Worm (Caenorhabditis elegans) whole organism, L4 larva: Measurements from ENCODE around the gene gst-1.
A peak's percentile ranks its signal among the peaks of the same experiment; 100 is the strongest.

Experiments used
- D1046.2 ChIP-seq: fragments of 200-800 bp; sonication (Bioruptor generic); IDR thresholded peaks from 2 replicates; pipeline ENCODE4 v1.3.6; 2022; ENCODE audit warnings: missing genetic modification characterization, missing compliant biosample characterization
- R02D3.7 ChIP-seq: fragments of 150-350 bp; sonication (generic microtip); optimal IDR thresholded peaks from 3 replicates; lab custom pipeline; 2014; ENCODE audit warnings: missing biosample characterization, missing genetic modification characterization
- T20F7.1 ChIP-seq: fragments of 200-800 bp; sonication (Bioruptor generic); optimal IDR thresholded peaks from 2 replicates; lab custom pipeline; 2018; ENCODE audit warnings: mild to moderate bottlenecking, missing genetic modification characterization, missing compliant biosample characterization
- T26A8.4 ChIP-seq: fragments of 200-800 bp; sonication (Bioruptor generic); IDR thresholded peaks from 2 replicates; pipeline ENCODE4 v1.3.6; 2022; ENCODE audit warnings: missing genetic modification characterization, missing compliant biosample characterization
- ZK337.2 ChIP-seq: fragments of 200-800 bp; sonication (Bioruptor generic); IDR thresholded peaks from 2 replicates; pipeline ENCODE4 v1.3.6; 2022; ENCODE audit warnings: missing genetic modification reagents, missing genetic modification characterization, missing compliant biosample characterization
- aha-1 ChIP-seq: fragments of 150-350 bp; peaks from one replicate; lab custom pipeline; 2014; ENCODE audit warnings: missing biosample characterization, missing genetic modification characterization
- aly-2 ChIP-seq: sonication (generic microtip); optimal IDR thresholded peaks from 2 replicates; lab custom pipeline; 2018; ENCODE audit warnings: missing biosample characterization, missing genetic modification characterization
- arid-1 ChIP-seq: fragments of 200-800 bp; sonication (Bioruptor generic); conservative IDR thresholded peaks from 2 replicates; pipeline ENCODE4 v1.3.6; 2022; ENCODE audit warnings: missing genetic modification reagents, missing genetic modification characterization, missing compliant biosample characterization
- ceh-62 ChIP-seq: sonication (generic microtip); optimal IDR thresholded peaks from 2 replicates; lab custom pipeline; 2017; ENCODE audit warnings: missing biosample characterization, missing genetic modification characterization
- ctbp-1 ChIP-seq: fragments of 200-800 bp; sonication (Bioruptor generic); IDR thresholded peaks from 2 replicates; pipeline ENCODE4 v1.3.6; 2022; ENCODE audit warnings: missing genetic modification reagents, missing genetic modification characterization, missing compliant biosample characterization
- daf-12 ChIP-seq: fragments of 150-350 bp; optimal IDR thresholded peaks from 2 replicates; lab custom pipeline; 2014; ENCODE audit warnings: missing biosample characterization, missing genetic modification reagents, missing genetic modification characterization
- daf-16 ChIP-seq, 3 experiments: sonication (generic microtip); optimal IDR thresholded peaks; 2 replicates each; lab custom pipeline; 2016 to 2017; ENCODE audit warnings: missing genetic modification characterization in 3 of 3, missing genetic modification reagents in 3 of 3, mild to moderate bottlenecking in 2 of 3, missing compliant biosample characterization in 2 of 3, missing biosample characterization in 1 of 3, moderate library complexity in 1 of 3
- daf-8 ChIP-seq: fragments of 200-800 bp; sonication (Bioruptor generic); IDR thresholded peaks from 2 replicates; pipeline ENCODE4 v1.3.6; 2022; ENCODE audit warnings: missing genetic modification characterization, missing compliant biosample characterization
- dmd-8 ChIP-seq: fragments of 200-800 bp; sonication (Bioruptor generic); IDR thresholded peaks from 2 replicates; pipeline ENCODE4 v1.3.6; 2022; ENCODE audit warnings: missing genetic modification characterization, missing compliant biosample characterization
- dmd-9 ChIP-seq: fragments of 200-800 bp; sonication (Bioruptor generic); IDR thresholded peaks from 2 replicates; pipeline ENCODE4 v1.3.6; 2022; ENCODE audit warnings: missing genetic modification reagents, missing genetic modification characterization, missing compliant biosample characterization
- dpl-1 ChIP-seq: fragments of 150-350 bp; optimal IDR thresholded peaks from 2 replicates; lab custom pipeline; 2014; ENCODE audit warnings: missing biosample characterization, missing genetic modification reagents, missing genetic modification characterization
- dve-1 ChIP-seq: sonication (generic microtip); optimal IDR thresholded peaks from 2 replicates; lab custom pipeline; 2017; ENCODE audit warnings: antibody characterized with exemption, mild to moderate bottlenecking, missing genetic modification characterization, missing compliant biosample characterization; ENCODE audit not compliant: insufficient read depth
- fos-1 ChIP-seq: fragments of 150-350 bp; optimal IDR thresholded peaks from 2 replicates; lab custom pipeline; 2014; ENCODE audit warnings: missing biosample characterization, missing genetic modification characterization
- hmg-1.1 ChIP-seq: fragments of 200-800 bp; sonication (Bioruptor generic); IDR thresholded peaks from 2 replicates; pipeline ENCODE4 v1.3.6; 2022; ENCODE audit warnings: missing genetic modification reagents, missing genetic modification characterization, missing compliant biosample characterization
- jun-1 ChIP-seq: fragments of 150-350 bp; optimal IDR thresholded peaks from 2 replicates; lab custom pipeline; 2014; ENCODE audit warnings: missing biosample characterization, missing genetic modification reagents, missing genetic modification characterization
- lim-7 ChIP-seq: fragments of 200-800 bp; sonication (Bioruptor generic); IDR thresholded peaks from 2 replicates; pipeline ENCODE4 v1.3.6; 2022; ENCODE audit warnings: missing genetic modification characterization, missing compliant biosample characterization
- lin-29 ChIP-seq: fragments of 200-800 bp; sonication (Bioruptor generic); IDR thresholded peaks from 2 replicates; pipeline ENCODE4 v1.3.6; 2022; ENCODE audit warnings: missing genetic modification reagents, missing genetic modification characterization, missing compliant biosample characterization
- lin-38 ChIP-seq: fragments of 200-800 bp; sonication (Bioruptor generic); IDR thresholded peaks from 2 replicates; pipeline ENCODE4 v1.3.6; 2022; ENCODE audit warnings: missing genetic modification reagents, missing genetic modification characterization, missing compliant biosample characterization
- lsy-2 ChIP-seq, 2 experiments: fragments of 150-350 bp in 1 of 2; sonication (generic microtip) in 1 of 2; optimal IDR thresholded peaks; 2 replicates each; lab custom pipeline; 2014 to 2017; ENCODE audit warnings: missing biosample characterization in 2 of 2, missing genetic modification characterization in 2 of 2
- mdl-1 ChIP-seq, 2 experiments: fragments of 150-350 bp in 1 of 2; sonication (generic microtip) in 1 of 2; optimal IDR thresholded peaks; 2 replicates each; lab custom pipeline; 2014 to 2017; ENCODE audit warnings: missing biosample characterization in 2 of 2, missing genetic modification characterization in 2 of 2
- mdt-29 ChIP-seq: fragments of 200-800 bp; sonication (Bioruptor generic); IDR thresholded peaks from 2 replicates; pipeline ENCODE4 v1.3.6; 2022; ENCODE audit warnings: missing genetic modification reagents, missing genetic modification characterization, missing compliant biosample characterization
- mep-1 ChIP-seq: fragments of 150-350 bp; sonication (generic microtip); optimal IDR thresholded peaks from 3 replicates; lab custom pipeline; 2014; ENCODE audit warnings: missing biosample characterization, missing genetic modification characterization
- mes-2 ChIP-seq: sonication (generic microtip); optimal IDR thresholded peaks from 2 replicates; lab custom pipeline; 2016; ENCODE audit warnings: missing genotype, mild to moderate bottlenecking, missing genetic modification characterization, missing compliant biosample characterization; ENCODE audit not compliant: poor library complexity, severe bottlenecking
- mxl-3 ChIP-seq: fragments of 200-800 bp; sonication (Bioruptor generic); optimal IDR thresholded peaks from 2 replicates; lab custom pipeline; 2018; ENCODE audit warnings: mild to moderate bottlenecking, missing genetic modification characterization, missing compliant biosample characterization
- nhr-237 ChIP-seq: sonication (generic microtip); optimal IDR thresholded peaks from 2 replicates; lab custom pipeline; 2017; ENCODE audit warnings: missing biosample characterization, missing genetic modification characterization
- nhr-25 ChIP-seq: sonication (generic microtip); optimal IDR thresholded peaks from 2 replicates; lab custom pipeline; 2017; ENCODE audit warnings: missing genetic modification characterization, mild to moderate bottlenecking, missing compliant biosample characterization, antibody characterized with exemption, moderate library complexity, borderline replicate concordance; ENCODE audit not compliant: insufficient read depth
- nhr-77 ChIP-seq: fragments of 150-350 bp; optimal IDR thresholded peaks from 2 replicates; lab custom pipeline; 2014; ENCODE audit warnings: missing biosample characterization, missing genetic modification characterization
- php-3 ChIP-seq: fragments of 200-800 bp; sonication (Bioruptor generic); IDR thresholded peaks from 2 replicates; pipeline ENCODE4 v1.3.6; 2022; ENCODE audit warnings: missing genetic modification reagents, missing genetic modification characterization, missing compliant biosample characterization
- pqm-1 ChIP-seq: sonication (generic microtip); optimal IDR thresholded peaks from 2 replicates; lab custom pipeline; 2017; ENCODE audit warnings: missing biosample characterization, missing genetic modification characterization
- rbr-2 ChIP-seq: sonication (generic microtip); optimal IDR thresholded peaks from 2 replicates; lab custom pipeline; 2016; ENCODE audit warnings: missing genotype, missing genetic modification characterization, missing compliant biosample characterization
- sdz-12 ChIP-seq: fragments of 200-800 bp; sonication (Bioruptor generic); optimal IDR thresholded peaks from 2 replicates; lab custom pipeline; 2018; ENCODE audit warnings: mild to moderate bottlenecking, missing genetic modification characterization, missing compliant biosample characterization
- set-16 ChIP-seq: fragments of 200-800 bp; sonication (Bioruptor generic); IDR thresholded peaks from 2 replicates; pipeline ENCODE4 v1.3.6; 2022; ENCODE audit warnings: missing genetic modification reagents, missing genetic modification characterization, missing compliant biosample characterization
- snpc-1.2 ChIP-seq: fragments of 200-800 bp; sonication (Bioruptor generic); IDR thresholded peaks from 2 replicates; pipeline ENCODE4 v1.3.6; 2022; ENCODE audit warnings: missing genetic modification reagents, missing genetic modification characterization, missing compliant biosample characterization
- snpc-4 ChIP-seq: fragments of 150-350 bp; optimal IDR thresholded peaks from 2 replicates; lab custom pipeline; 2014; ENCODE audit warnings: missing biosample characterization, missing genetic modification characterization
- tag-97 ChIP-seq: fragments of 200-800 bp; sonication (Bioruptor generic); IDR thresholded peaks from 2 replicates; pipeline ENCODE4 v1.3.6; 2022; ENCODE audit warnings: missing genetic modification characterization, missing compliant biosample characterization
- tra-1 ChIP-seq: fragments of 200-800 bp; sonication (Bioruptor generic); IDR thresholded peaks from 2 replicates; pipeline ENCODE4 v1.3.6; 2022; ENCODE audit warnings: missing genetic modification reagents, missing genetic modification characterization, missing compliant biosample characterization
- vab-7 ChIP-seq: fragments of 200-800 bp; sonication (Bioruptor generic); IDR thresholded peaks from 2 replicates; pipeline ENCODE4 v1.3.6; 2022; ENCODE audit warnings: missing genetic modification reagents, missing genetic modification characterization, missing compliant biosample characterization

The gst-1 gene

DNA sequence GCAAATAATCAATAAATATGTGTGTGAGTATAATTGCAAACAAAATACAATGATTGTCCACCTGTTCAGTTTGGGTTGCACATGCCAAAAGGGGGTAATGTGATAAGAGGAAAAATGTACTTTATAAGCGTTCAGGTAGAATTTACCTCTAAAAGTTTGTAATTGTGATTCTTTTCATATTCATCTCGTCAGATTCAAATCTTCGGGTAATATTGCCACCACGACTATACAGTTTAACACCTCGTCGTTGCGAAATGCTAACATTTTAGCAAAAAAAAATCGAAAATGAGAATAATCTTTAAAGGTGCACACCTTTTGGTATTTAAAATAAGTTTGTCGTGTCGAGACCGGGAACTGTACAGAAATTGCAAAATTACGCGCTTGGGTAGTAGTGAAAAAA, 15.9 kb upstream of the gst-1 start, which contains the start of gene nac-2:
Gene nac-2 (minus strand): TSS at position 101 of the 400 bp plus-strand sequence.
- TF ChIP-seq vab-7 (GFP tag; lab: Robert Waterston, UW) (no peak), nhr-77 (no peak), nhr-237 (no peak), daf-16 (GFP tag; optimal IDR thresholded peaks at IDR 0.05; lab: Kevin White, UChicago) (no peak), daf-16 (tag; optimal IDR thresholded peaks at IDR 0.05; lab: Kevin White, UChicago) (peak; percentile 15)
- TF ChIP-seq, all 104 proteins: peak for 1

ce11 chrIII:9045838-9046237, 13.3 kb upstream of the gst-1 start, which contains the start of gene R107.2:
TSS of gene R107.2 (minus strand) at chrIII:9045938.
- peak; percentile 6 for TF ChIP-seq dve-1 (tag; lab: Kevin White, UChicago)
- no peak for TF ChIP-seq daf-16 (GFP tag; optimal IDR thresholded peaks at IDR 0.05; lab: Kevin White, UChicago)
- peak; percentile 11 for TF ChIP-seq daf-16 (tag; optimal IDR thresholded peaks at IDR 0.05; lab: Kevin White, UChicago)
- no peak for TF ChIP-seq fos-1 (tag; lab: Kevin White, UChicago)

DNA sequence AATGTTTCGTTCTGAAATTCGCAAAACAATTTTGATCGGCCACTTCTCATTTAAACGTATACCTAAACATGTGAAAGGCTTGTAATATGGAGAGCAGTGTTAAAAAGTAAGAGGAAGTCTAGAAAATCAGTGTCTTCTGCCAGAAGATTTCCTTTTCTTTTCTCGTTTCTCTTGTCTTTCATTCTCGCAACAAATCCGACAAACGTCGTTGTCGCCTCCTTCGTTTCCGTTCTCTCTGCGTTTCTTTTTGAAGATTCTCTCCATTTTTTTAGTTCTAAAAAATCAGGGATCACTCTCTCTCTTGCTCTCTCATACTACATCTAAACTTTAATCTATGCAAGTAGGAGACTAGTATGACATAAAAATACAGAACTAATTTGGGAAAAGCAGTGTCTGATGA, 11.9 kb upstream of the gst-1 start:
- TF ChIP-seq D1046.2 (GFP tag; lab: Robert Waterston, UW) (no peak), set-16 (GFP tag; lab: Robert Waterston, UW) (no peak), snpc-1.2 (no peak), aha-1 (tag; lab: Kevin White, UChicago) (peak; percentile 86), arid-1 (GFP tag; lab: Robert Waterston, UW) (no peak), aly-2 (tag; lab: Kevin White, UChicago) (no peak), mdl-1 (tag; optimal IDR thresholded peaks at IDR 0.05; lab: Kevin White, UChicago) (no peak), ceh-62 (tag; lab: Kevin White, UChicago) (no peak)
- TF ChIP-seq, all 104 proteins: peak for 1

ce11 chrIII:9050600-9050999, 8.5 kb upstream of the gst-1 start, which contains the start of gene ikke-1:
TSS of gene ikke-1 (minus strand) at chrIII:9050700.
- no peak for TF ChIP-seq R02D3.7 (tag; lab: Kevin White, UChicago)
- TF ChIP-seq T26A8.4 (GFP tag; lab: Robert Waterston, UW), result no peak
- TF ChIP-seq lsy-2 (tag; optimal IDR thresholded peaks at IDR 0.05; lab: Kevin White, UChicago), result no peak
- TF ChIP-seq nhr-77, result no peak
- TF ChIP-seq dpl-1 (GFP tag; lab: Kevin White, UChicago), result no peak
- TF ChIP-seq mes-2 (tag; lab: Kevin White, UChicago), result no peak
- TF ChIP-seq lin-29, result no peak
- TF ChIP-seq lim-7, result no peak
- no peak for TF ChIP-seq mep-1 (tag; lab: Kevin White, UChicago)
- TF ChIP-seq T20F7.1 (GFP tag; lab: Kevin White, UChicago), result no peak
- TF ChIP-seq dmd-9 (GFP tag; lab: Robert Waterston, UW), result no peak
- no peak for TF ChIP-seq pqm-1
- no peak for TF ChIP-seq daf-8 (GFP tag; lab: Robert Waterston, UW)
- no peak for TF ChIP-seq ctbp-1 (GFP tag; lab: Robert Waterston, UW)
- TF ChIP-seq, all 104 proteins: peak for 0

DNA sequence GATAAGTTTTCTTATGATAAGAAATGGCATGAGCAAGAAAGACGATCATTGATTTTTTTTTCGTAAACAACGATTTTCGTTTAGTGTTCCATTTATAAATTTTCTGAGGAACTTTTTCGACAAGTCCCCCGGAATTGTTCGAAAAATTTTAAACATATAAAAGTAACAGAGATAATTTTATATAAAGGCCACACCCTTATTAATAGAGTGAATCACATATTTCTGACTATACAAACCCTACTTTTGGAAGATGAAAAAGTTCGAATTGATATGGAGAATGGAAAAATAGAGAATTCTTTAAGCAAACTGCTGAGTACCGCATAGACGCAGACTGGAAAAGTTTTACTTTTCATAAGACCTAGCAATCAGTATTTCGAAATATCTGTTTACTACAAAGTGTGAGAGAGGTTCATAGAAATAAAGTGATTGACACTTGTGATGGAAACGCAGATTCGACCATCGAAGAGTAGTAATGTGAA, 8.0 kb upstream of the gst-1 start:
- TF ChIP-seq tra-1 (GFP tag; lab: Robert Waterston, UW), result peak; percentile 87
- peak; percentile 31 for TF ChIP-seq jun-1 (tag; lab: Kevin White, UChicago)
- TF ChIP-seq nhr-25 (tag; lab: Kevin White, UChicago), result peak; percentile 10
- TF ChIP-seq hmg-1.1, result peak; percentile 70
- TF ChIP-seq php-3, result peak; percentile 29; the same call in 1 of the 2 replicates
- no peak for TF ChIP-seq ZK337.2 (GFP tag; lab: Robert Waterston, UW)
- TF ChIP-seq sdz-12, result peak; percentile 86
- TF ChIP-seq rbr-2 (tag; lab: Kevin White, UChicago), result peak; percentile 53
- peak; percentile 68 for TF ChIP-seq lin-38 (GFP tag; lab: Robert Waterston, UW)
- peak; percentile 43; the same call in 1 of the 2 replicates for TF ChIP-seq tag-97 (GFP tag; lab: Robert Waterston, UW)
- no peak for TF ChIP-seq daf-12 (tag; lab: Kevin White, UChicago)
- TF ChIP-seq lim-7, result peak; percentile 66; the same call in 1 of the 2 replicates
- peak in 1 of 2 experiments; percentile 56 for TF ChIP-seq mdl-1 (tag; optimal IDR thresholded peaks at IDR 0.05; lab: Kevin White, UChicago)
- TF ChIP-seq dpl-1 (GFP tag; lab: Kevin White, UChicago), result peak; percentile 51
- no peak for TF ChIP-seq snpc-4 (tag; lab: Kevin White, UChicago)
- peak; percentile 85 for TF ChIP-seq mdt-29 (GFP tag; lab: Robert Waterston, UW)
- 0 out of 2 replicates have a peak, but pooled peaks have one; percentile 4 for TF ChIP-seq D1046.2 (GFP tag; lab: Robert Waterston, UW)
- no peak for TF ChIP-seq dmd-8 (GFP tag; lab: Robert Waterston, UW)
- no peak for TF ChIP-seq mxl-3 (GFP tag; lab: Kevin White, UChicago)
- TF ChIP-seq aly-2 (tag; lab: Kevin White, UChicago), result no peak
